Fruit fly (Drosophila melanogaster): ENCODE measurements around the gene by.
A peak's percentile ranks its signal among the peaks of the same experiment; 100 is the strongest.

- TF ChIP-seq bab1 (GFP tag; optimal IDR thresholded peaks at IDR 0.05) (peak; percentile 35), Mnt (GFP tag; optimal IDR thresholded peaks at IDR 0.05) (peak; percentile 80), toe (GFP tag; optimal IDR thresholded peaks at IDR 0.05) (no peak)
These were observed 22.6 kb upstream of the by start, which contains the start of the genes CG9386 and BckdhA for dm6 chr3R:9555334-9555974.

All from whole organism, adult.